Worm (Caenorhabditis elegans) whole organism, L4 larva: Measurements from ENCODE around the gene F54D5.5.
A peak's percentile ranks its signal among the peaks of the same experiment; 100 is the strongest.
"Not testable (repeated sequence)": the region's sequence is repeated elsewhere in the genome, so short reads cannot be mapped to it uniquely, and the experiment has no call there.

ENCODE experiments used
- F37D6.2 ChIP-seq: sonication (generic microtip); optimal IDR thresholded peaks from 2 replicates; lab custom pipeline; 2016; ENCODE audit warnings: mild to moderate bottlenecking, missing genetic modification characterization, missing compliant biosample characterization
- F49E8.2 ChIP-seq: sonication (generic microtip); optimal IDR thresholded peaks from 2 replicates; lab custom pipeline; 2016; ENCODE audit warnings: missing compliant biosample characterization, mild to moderate bottlenecking, missing genetic modification characterization, borderline replicate concordance
- R02D3.7 ChIP-seq: fragments of 150-350 bp; sonication (generic microtip); optimal IDR thresholded peaks from 3 replicates; lab custom pipeline; 2014; ENCODE audit warnings: missing biosample characterization, missing genetic modification characterization
- Y48G9A.11 ChIP-seq: fragments of 200-800 bp; sonication (Bioruptor generic); IDR thresholded peaks from 2 replicates; pipeline ENCODE4 v1.3.6; 2022; ENCODE audit warnings: missing genetic modification reagents, missing genetic modification characterization, missing compliant biosample characterization
- Y5F2A.4 ChIP-seq: fragments of 200-800 bp; sonication (Bioruptor generic); optimal IDR thresholded peaks from 2 replicates; lab custom pipeline; 2018; ENCODE audit warnings: mild to moderate bottlenecking, missing genetic modification characterization, missing compliant biosample characterization
- ZK337.2 ChIP-seq: fragments of 200-800 bp; sonication (Bioruptor generic); IDR thresholded peaks from 2 replicates; pipeline ENCODE4 v1.3.6; 2022; ENCODE audit warnings: missing genetic modification reagents, missing genetic modification characterization, missing compliant biosample characterization
- ZK546.5 ChIP-seq, 2 experiments: sonication (generic microtip); optimal IDR thresholded peaks; 2 replicates each; lab custom pipeline; 2017; ENCODE audit warnings: missing biosample characterization in 2 of 2, missing genetic modification characterization in 2 of 2
- aly-2 ChIP-seq: sonication (generic microtip); optimal IDR thresholded peaks from 2 replicates; lab custom pipeline; 2018; ENCODE audit warnings: missing biosample characterization, missing genetic modification characterization
- arid-1 ChIP-seq: fragments of 200-800 bp; sonication (Bioruptor generic); conservative IDR thresholded peaks from 2 replicates; pipeline ENCODE4 v1.3.6; 2022; ENCODE audit warnings: missing genetic modification reagents, missing genetic modification characterization, missing compliant biosample characterization
- ceh-20 ChIP-seq: fragments of 200-800 bp; sonication (Bioruptor generic); IDR thresholded peaks from 2 replicates; pipeline ENCODE4 v1.3.6; 2022; ENCODE audit warnings: missing genetic modification reagents, missing genetic modification characterization, missing compliant biosample characterization
- ceh-32 ChIP-seq: sonication (generic microtip); optimal IDR thresholded peaks from 2 replicates; lab custom pipeline; 2016; ENCODE audit warnings: mild to moderate bottlenecking, missing genetic modification characterization, missing compliant biosample characterization; ENCODE audit not compliant: poor library complexity
- ceh-44 ChIP-seq: fragments of 200-800 bp; sonication (Bioruptor generic); IDR thresholded peaks from 2 replicates; pipeline ENCODE4 v1.3.6; 2022; ENCODE audit warnings: missing genetic modification reagents, missing genetic modification characterization, missing compliant biosample characterization
- ceh-62 ChIP-seq: sonication (generic microtip); optimal IDR thresholded peaks from 2 replicates; lab custom pipeline; 2017; ENCODE audit warnings: missing biosample characterization, missing genetic modification characterization
- ces-1 ChIP-seq: fragments of 150-350 bp; sonication (generic microtip); optimal IDR thresholded peaks from 4 replicates; lab custom pipeline; 2014; ENCODE audit warnings: missing biosample characterization, missing genetic modification reagents, missing genetic modification characterization
- daf-12 ChIP-seq: fragments of 150-350 bp; optimal IDR thresholded peaks from 2 replicates; lab custom pipeline; 2014; ENCODE audit warnings: missing biosample characterization, missing genetic modification reagents, missing genetic modification characterization
- daf-8 ChIP-seq: fragments of 200-800 bp; sonication (Bioruptor generic); IDR thresholded peaks from 2 replicates; pipeline ENCODE4 v1.3.6; 2022; ENCODE audit warnings: missing genetic modification characterization, missing compliant biosample characterization
- dmd-6 ChIP-seq: fragments of 200-800 bp; sonication (Bioruptor generic); IDR thresholded peaks from 2 replicates; pipeline ENCODE4 v1.3.6; 2022; ENCODE audit warnings: missing genetic modification reagents, missing genetic modification characterization, missing compliant biosample characterization
- dve-1 ChIP-seq: sonication (generic microtip); optimal IDR thresholded peaks from 2 replicates; lab custom pipeline; 2017; ENCODE audit warnings: antibody characterized with exemption, mild to moderate bottlenecking, missing genetic modification characterization, missing compliant biosample characterization; ENCODE audit not compliant: insufficient read depth
- fkh-10 ChIP-seq: fragments of 150-350 bp; optimal IDR thresholded peaks from 2 replicates; lab custom pipeline; 2014; ENCODE audit warnings: missing biosample characterization, missing genetic modification reagents, missing genetic modification characterization
- gei-8 ChIP-seq: fragments of 200-800 bp; sonication (Bioruptor generic); optimal IDR thresholded peaks from 2 replicates; lab custom pipeline; 2018; ENCODE audit warnings: mild to moderate bottlenecking, missing genetic modification characterization, missing compliant biosample characterization
- hif-1 ChIP-seq, 2 experiments: sonication (generic microtip); optimal IDR thresholded peaks; 2 replicates each; lab custom pipeline; 2016 to 2017; ENCODE audit warnings: missing compliant biosample characterization in 2 of 2, missing genetic modification characterization in 2 of 2, missing genetic modification reagents in 2 of 2, missing genotype in 2 of 2, mild to moderate bottlenecking in 1 of 2
- hlh-11 ChIP-seq: fragments of 200-800 bp; sonication (Bioruptor generic); optimal IDR thresholded peaks from 2 replicates; lab custom pipeline; 2018; ENCODE audit warnings: mild to moderate bottlenecking, missing genetic modification characterization, missing compliant biosample characterization
- hlh-30 ChIP-seq: sonication (generic microtip); optimal IDR thresholded peaks from 2 replicates; lab custom pipeline; 2017; ENCODE audit warnings: antibody characterized with exemption, mild to moderate bottlenecking, missing genetic modification characterization, missing compliant biosample characterization; ENCODE audit not compliant: insufficient read depth
- hmg-1.1 ChIP-seq: fragments of 200-800 bp; sonication (Bioruptor generic); IDR thresholded peaks from 2 replicates; pipeline ENCODE4 v1.3.6; 2022; ENCODE audit warnings: missing genetic modification reagents, missing genetic modification characterization, missing compliant biosample characterization
- jun-1 ChIP-seq: fragments of 150-350 bp; optimal IDR thresholded peaks from 2 replicates; lab custom pipeline; 2014; ENCODE audit warnings: missing biosample characterization, missing genetic modification reagents, missing genetic modification characterization
- lin-1 ChIP-seq: fragments of 200-800 bp; sonication (Bioruptor generic); IDR thresholded peaks from 2 replicates; pipeline ENCODE4 v1.3.6; 2022; ENCODE audit warnings: missing genetic modification reagents, missing genetic modification characterization, missing compliant biosample characterization
- lin-29 ChIP-seq: fragments of 200-800 bp; sonication (Bioruptor generic); IDR thresholded peaks from 2 replicates; pipeline ENCODE4 v1.3.6; 2022; ENCODE audit warnings: missing genetic modification reagents, missing genetic modification characterization, missing compliant biosample characterization
- lin-38 ChIP-seq: fragments of 200-800 bp; sonication (Bioruptor generic); IDR thresholded peaks from 2 replicates; pipeline ENCODE4 v1.3.6; 2022; ENCODE audit warnings: missing genetic modification reagents, missing genetic modification characterization, missing compliant biosample characterization
- madf-5 ChIP-seq, 2 experiments: fragments of 200-800 bp; sonication (Bioruptor generic); IDR thresholded peaks; 2 replicates each; pipeline ENCODE4 v1.3.6; 2022; ENCODE audit warnings: missing compliant biosample characterization in 2 of 2, missing genetic modification characterization in 2 of 2
- mxl-2 ChIP-seq: fragments of 200-800 bp; sonication (Bioruptor generic); conservative IDR thresholded peaks from 2 replicates; pipeline ENCODE4 v1.3.6; 2022; ENCODE audit warnings: missing genetic modification reagents, missing genetic modification characterization, missing compliant biosample characterization
- mxl-3 ChIP-seq: fragments of 200-800 bp; sonication (Bioruptor generic); optimal IDR thresholded peaks from 2 replicates; lab custom pipeline; 2018; ENCODE audit warnings: mild to moderate bottlenecking, missing genetic modification characterization, missing compliant biosample characterization
- nhr-25 ChIP-seq: sonication (generic microtip); optimal IDR thresholded peaks from 2 replicates; lab custom pipeline; 2017; ENCODE audit warnings: missing genetic modification characterization, mild to moderate bottlenecking, missing compliant biosample characterization, antibody characterized with exemption, moderate library complexity, borderline replicate concordance; ENCODE audit not compliant: insufficient read depth
- nhr-42 ChIP-seq: fragments of 200-800 bp; sonication (Bioruptor generic); IDR thresholded peaks from 2 replicates; pipeline ENCODE4 v1.3.6; 2022; ENCODE audit warnings: missing genetic modification characterization, missing compliant biosample characterization
- nhr-48 ChIP-seq: sonication (generic microtip); optimal IDR thresholded peaks from 2 replicates; lab custom pipeline; 2016; ENCODE audit warnings: mild to moderate bottlenecking, missing genetic modification characterization, missing compliant biosample characterization
- nhr-6 ChIP-seq: fragments of 150-350 bp; optimal IDR thresholded peaks from 2 replicates; lab custom pipeline; 2014; ENCODE audit warnings: missing biosample characterization, missing genetic modification characterization
- rbr-2 ChIP-seq: sonication (generic microtip); optimal IDR thresholded peaks from 2 replicates; lab custom pipeline; 2016; ENCODE audit warnings: missing genotype, missing genetic modification characterization, missing compliant biosample characterization
- sdz-12 ChIP-seq: fragments of 200-800 bp; sonication (Bioruptor generic); optimal IDR thresholded peaks from 2 replicates; lab custom pipeline; 2018; ENCODE audit warnings: mild to moderate bottlenecking, missing genetic modification characterization, missing compliant biosample characterization
- set-16 ChIP-seq: fragments of 200-800 bp; sonication (Bioruptor generic); IDR thresholded peaks from 2 replicates; pipeline ENCODE4 v1.3.6; 2022; ENCODE audit warnings: missing genetic modification reagents, missing genetic modification characterization, missing compliant biosample characterization
- snpc-4 ChIP-seq: fragments of 150-350 bp; optimal IDR thresholded peaks from 2 replicates; lab custom pipeline; 2014; ENCODE audit warnings: missing biosample characterization, missing genetic modification characterization
- unc-130 ChIP-seq: sonication (generic microtip); optimal IDR thresholded peaks from 2 replicates; lab custom pipeline; 2016; ENCODE audit warnings: missing genetic modification reagents, missing genetic modification characterization, missing compliant biosample characterization
- unc-39 ChIP-seq: sonication (generic microtip); optimal IDR thresholded peaks from 2 replicates; lab custom pipeline; 2017; ENCODE audit warnings: missing biosample characterization, missing genetic modification characterization
- zfp-3 ChIP-seq: fragments of 200-800 bp; sonication (Bioruptor generic); conservative IDR thresholded peaks from 2 replicates; pipeline ENCODE4 v1.3.6; 2022; ENCODE audit warnings: missing genetic modification reagents, missing genetic modification characterization, missing compliant biosample characterization

The F54D5.5 gene

ce11 chrII:11556338-11556737, 10.5 kb downstream of the F54D5.5 start, which contains the start of gene F54D5.17:
F54D5.17 (plus strand) TSS chrII:11556638.
- TF ChIP-seq nhr-6 (tag; lab: Kevin White, UChicago) (no peak), gei-8 (GFP tag; lab: Kevin White, UChicago) (no peak), lin-1 (GFP tag; lab: Robert Waterston, UW) (no peak), set-16 (GFP tag; lab: Robert Waterston, UW) (peak; percentile 15; the same call in 1 of the 2 replicates), mxl-2 (GFP tag; lab: Robert Waterston, UW) (no peak), fkh-10 (no peak)

- TF ChIP-seq dve-1 (no peak), ceh-32 (no peak), ZK546.5 (tag; optimal IDR thresholded peaks at IDR 0.05; lab: Kevin White, UChicago) (no peak), snpc-4 (tag; lab: Kevin White, UChicago) (no peak), ceh-44 (GFP tag; lab: Robert Waterston, UW) (no peak), unc-39 (tag; lab: Kevin White, UChicago) (no peak), unc-130 (GFP tag; lab: Kevin White, UChicago) (no peak), F37D6.2 (tag; lab: Kevin White, UChicago) (no peak), dmd-6 (GFP tag; lab: Robert Waterston, UW) (no peak), aly-2 (tag; lab: Kevin White, UChicago) (no peak), ceh-62 (no peak)
Measured at ce11 chrII:11555634-11556033, 11.2 kb downstream of the F54D5.5 start, which contains the start of gene F54D5.24. F54D5.24 (plus strand) TSS chrII:11555949.

- TF ChIP-seq Y48G9A.11 (GFP tag; lab: Robert Waterston, UW); nhr-25 (tag; lab: Kevin White, UChicago); ceh-20 (GFP tag; lab: Robert Waterston, UW): not testable (repeated sequence)
Measured at ce11 chrII:11551981-11552380, 14.8 kb downstream of the F54D5.5 start, which contains the start of gene dhgd-1. dhgd-1 (minus strand) TSS chrII:11552081.

ce11 chrII:11547254-11547687, 19.5 kb downstream of the F54D5.5 start, which contains the start of gene F54D5.7:
F54D5.7 (plus strand) TSS chrII:11547517.
- no peak for TF ChIP-seq daf-12
- no peak for TF ChIP-seq R02D3.7 (tag; lab: Kevin White, UChicago)
- no peak for TF ChIP-seq jun-1 (tag; lab: Kevin White, UChicago)
- peak; percentile 77 for TF ChIP-seq dve-1
- TF ChIP-seq F37D6.2 (tag; lab: Kevin White, UChicago) = no peak
- TF ChIP-seq ceh-62 = no peak
- TF ChIP-seq lin-38 (GFP tag; lab: Robert Waterston, UW) = peak; percentile 81
- TF ChIP-seq ces-1 (GFP tag; lab: Kevin White, UChicago) = no peak
- TF ChIP-seq dmd-6 (GFP tag; lab: Robert Waterston, UW) = peak; percentile 55
- TF ChIP-seq hmg-1.1 (GFP tag; lab: Robert Waterston, UW) = peak; percentile 49; the same call in 1 of the 2 replicates
- TF ChIP-seq F49E8.2 (tag; lab: Kevin White, UChicago) = peak; percentile 56
- 0 out of 2 replicates have a peak, but pooled peaks have one; percentile 19 for TF ChIP-seq ceh-44 (GFP tag; lab: Robert Waterston, UW)
- peak; percentile 80 for TF ChIP-seq hlh-30 (tag; lab: Kevin White, UChicago)
- no peak for TF ChIP-seq ZK337.2
- TF ChIP-seq madf-5 (GFP tag; IDR thresholded peaks at IDR 0.05; lab: Robert Waterston, UW) = 0 out of 4 replicates have a peak, but pooled peaks of 1 of the 2 experiments have one; percentile 7
- peak; percentile 76 for TF ChIP-seq hlh-11
- peak; percentile 12 for TF ChIP-seq gei-8 (GFP tag; lab: Kevin White, UChicago)
- TF ChIP-seq nhr-42 (GFP tag; lab: Robert Waterston, UW) = peak; percentile 68; the same call in 1 of the 2 replicates
- peak; percentile 3 for TF ChIP-seq nhr-48 (tag; lab: Kevin White, UChicago)
- no peak for TF ChIP-seq hif-1 (tag; optimal IDR thresholded peaks at IDR 0.05; lab: Kevin White, UChicago)
- no peak for TF ChIP-seq daf-8 (GFP tag; lab: Robert Waterston, UW)
- no peak for TF ChIP-seq fkh-10
- TF ChIP-seq lin-29 (GFP tag; lab: Robert Waterston, UW) = no peak
- no peak for TF ChIP-seq sdz-12
- TF ChIP-seq ceh-32 = no peak
- TF ChIP-seq rbr-2 (tag; lab: Kevin White, UChicago) = peak; percentile 28
- peak; percentile 65 for TF ChIP-seq arid-1
- TF ChIP-seq mxl-3 = peak; percentile 84
- peak; percentile 85 for TF ChIP-seq aly-2 (tag; lab: Kevin White, UChicago)
- TF ChIP-seq Y5F2A.4 (GFP tag; lab: Kevin White, UChicago) = no peak
- TF ChIP-seq zfp-3 (GFP tag; lab: Robert Waterston, UW) = peak; percentile 92
